Fruit fly (Drosophila melanogaster): ENCODE results near the gene Naa15-16.

The Naa15-16 gene

DNA sequence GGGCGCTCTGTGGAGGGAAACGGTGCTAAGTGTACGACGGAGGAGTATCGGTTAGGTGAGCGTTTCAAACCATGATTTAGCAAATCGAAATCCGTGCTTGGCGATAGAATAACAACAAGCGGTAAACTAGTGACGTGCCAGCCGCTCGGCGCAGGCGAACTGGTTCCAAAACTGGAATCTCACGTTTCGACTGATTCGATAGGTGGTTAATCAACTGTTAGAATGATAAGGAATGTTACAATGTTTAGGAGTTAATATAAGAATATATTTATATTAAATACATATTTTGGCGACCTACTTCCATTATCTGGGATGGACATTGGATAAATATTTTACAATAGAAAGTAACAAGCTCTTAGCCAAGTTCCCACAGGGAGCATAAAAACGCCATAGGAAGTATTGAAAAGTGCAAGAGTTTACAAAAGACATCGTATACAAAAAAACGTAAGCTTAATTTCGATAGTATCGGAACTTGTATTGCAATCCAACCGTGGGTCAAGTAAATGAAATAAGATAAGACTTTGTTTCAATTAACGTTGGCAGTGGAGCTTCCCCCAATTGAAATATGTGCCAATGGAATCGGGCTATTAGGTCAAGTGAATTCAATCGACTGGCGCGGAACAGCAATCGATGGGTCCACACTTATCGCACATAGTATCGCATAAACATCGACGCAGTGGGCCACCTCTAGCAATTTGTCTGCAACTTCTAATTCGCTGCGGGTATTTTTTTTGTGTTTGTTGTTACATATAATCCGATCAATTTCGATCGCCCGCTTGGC is 15.2 kb downstream of the Naa15-16 start, which contains the start of the genes ksh, CG14200 and Pfrx (continued):
- TF ChIP-seq gfzf (GFP tag; optimal IDR thresholded peaks at IDR 0.05) (peak; percentile 31), run (tag; optimal IDR thresholded peaks at IDR 0.05) (no peak), sob (GFP tag; IDR thresholded peaks at IDR 0.05) (peak; percentile 64), vfl (GFP tag; optimal IDR thresholded peaks at IDR 0.05) (no peak), hb (GFP tag; IDR thresholded peaks at IDR 0.05; ENCODE audit: partially characterized antibody) (peak; percentile 92), Lim3 (GFP tag; IDR thresholded peaks at IDR 0.05) (no peak), Drgx (GFP tag; IDR thresholded peaks at IDR 0.05) (no peak), Gug (GFP tag; IDR thresholded peaks at IDR 0.05) (peak; percentile 12; the same call in 1 of the 4 replicates), shn (GFP tag; optimal IDR thresholded peaks at IDR 0.05) (peak; percentile 28), CG1024 (GFP tag; IDR thresholded peaks at IDR 0.05) (peak; percentile 70), CG7928 (GFP tag; optimal IDR thresholded peaks at IDR 0.05) (no peak), BEAF-32 (GFP tag; optimal IDR thresholded peaks at IDR 0.05) (peak; percentile 92), Lpt (GFP tag; optimal IDR thresholded peaks at IDR 0.05) (no peak), Dek (tag; optimal IDR thresholded peaks at IDR 0.05) (no peak), chm (GFP tag; IDR thresholded peaks at IDR 0.05) (0 out of 2 replicates have a peak, but pooled peaks have one; percentile 11), zen2 (GFP tag; IDR thresholded peaks at IDR 0.05; ENCODE audit: partially characterized antibody) (peak; percentile 78), pho (GFP tag; optimal IDR thresholded peaks at IDR 0.05) (peak; percentile 8), knrl (GFP tag; IDR thresholded peaks at IDR 0.05; ENCODE audit: partially characterized antibody) (peak; percentile 91), Aef1 (GFP tag; IDR thresholded peaks at IDR 0.05) (0 out of 3 replicates have a peak, but pooled peaks have one; percentile 23), CG42726 (GFP tag; IDR thresholded peaks at IDR 0.05; ENCODE audit: partially characterized antibody) (peak; percentile 94), CG2129 (GFP tag; IDR thresholded peaks at IDR 0.05; ENCODE audit: partially characterized antibody) (peak; percentile 59), CG9437 (GFP tag; optimal IDR thresholded peaks at IDR 0.05) (peak; percentile 47), Neu2 (GFP tag; optimal IDR thresholded peaks at IDR 0.05; ENCODE audit: borderline replicate concordance) (no peak), CG2199 (GFP tag; IDR thresholded peaks at IDR 0.05) (no peak), CG12659 (GFP tag; optimal IDR thresholded peaks at IDR 0.05) (peak; percentile 38), HmgZ (tag; optimal IDR thresholded peaks at IDR 0.05) (peak; percentile 22), Hand (GFP tag; optimal IDR thresholded peaks at IDR 0.05) (no peak), Lhr (GFP tag; optimal IDR thresholded peaks at IDR 0.05) (peak; percentile 12), CG16815 (GFP tag; optimal IDR thresholded peaks at IDR 0.05) (no peak), fru (optimal IDR thresholded peaks at IDR 0.05) (no peak), hbn (GFP tag; IDR thresholded peaks at IDR 0.05; ENCODE audit: partially characterized antibody) (peak; percentile 61), CG34224 (GFP tag; IDR thresholded peaks at IDR 0.05; ENCODE audit: partially characterized antibody) (peak; percentile 78), chinmo (GFP tag; IDR thresholded peaks at IDR 0.05; ENCODE audit: partially characterized antibody) (peak; percentile 73; the same call in 3 of the 4 replicates), slbo (GFP tag; IDR thresholded peaks at IDR 0.05) (peak; percentile 66), CG8765 (GFP tag; IDR thresholded peaks at IDR 0.05) (no peak), CG15601 (tag; optimal IDR thresholded peaks at IDR 0.05) (peak; percentile 11), nerfin-2 (GFP tag; IDR thresholded peaks at IDR 0.05; ENCODE audit: partially characterized antibody) (peak; percentile 86), E2f2 (GFP tag; IDR thresholded peaks at IDR 0.05) (peak; percentile 45), CG9609 (GFP tag; optimal IDR thresholded peaks at IDR 0.05) (peak; percentile 7), CG18619 (GFP tag; optimal IDR thresholded peaks at IDR 0.05) (no peak), CG8944 (GFP tag; optimal IDR thresholded peaks at IDR 0.05) (peak; percentile 25), CG14441 (GFP tag; IDR thresholded peaks at IDR 0.05) (0 out of 2 replicates have a peak, but pooled peaks have one; percentile 12), Nf-YC (tag; optimal IDR thresholded peaks at IDR 0.05) (peak; percentile 17), dysf (GFP tag; IDR thresholded peaks at IDR 0.05) (peak; percentile 41; the same call in 1 of the 3 replicates), Bgb (GFP tag; IDR thresholded peaks at IDR 0.05; ENCODE audit: partially characterized antibody) (peak; percentile 94), Antp (GFP tag; optimal IDR thresholded peaks at IDR 0.05) (peak; percentile 35), CG11560 (tag; IDR thresholded peaks at IDR 0.05) (peak; percentile 64; the same call in 2 of the 3 replicates), Abd-B (GFP tag; optimal IDR thresholded peaks at IDR 0.05) (peak; percentile 26)

Measured in whole organism, embryonic.